Fruit fly (Drosophila melanogaster): ENCODE measurements around the gene mtrm.

Gene mtrm

DNA sequence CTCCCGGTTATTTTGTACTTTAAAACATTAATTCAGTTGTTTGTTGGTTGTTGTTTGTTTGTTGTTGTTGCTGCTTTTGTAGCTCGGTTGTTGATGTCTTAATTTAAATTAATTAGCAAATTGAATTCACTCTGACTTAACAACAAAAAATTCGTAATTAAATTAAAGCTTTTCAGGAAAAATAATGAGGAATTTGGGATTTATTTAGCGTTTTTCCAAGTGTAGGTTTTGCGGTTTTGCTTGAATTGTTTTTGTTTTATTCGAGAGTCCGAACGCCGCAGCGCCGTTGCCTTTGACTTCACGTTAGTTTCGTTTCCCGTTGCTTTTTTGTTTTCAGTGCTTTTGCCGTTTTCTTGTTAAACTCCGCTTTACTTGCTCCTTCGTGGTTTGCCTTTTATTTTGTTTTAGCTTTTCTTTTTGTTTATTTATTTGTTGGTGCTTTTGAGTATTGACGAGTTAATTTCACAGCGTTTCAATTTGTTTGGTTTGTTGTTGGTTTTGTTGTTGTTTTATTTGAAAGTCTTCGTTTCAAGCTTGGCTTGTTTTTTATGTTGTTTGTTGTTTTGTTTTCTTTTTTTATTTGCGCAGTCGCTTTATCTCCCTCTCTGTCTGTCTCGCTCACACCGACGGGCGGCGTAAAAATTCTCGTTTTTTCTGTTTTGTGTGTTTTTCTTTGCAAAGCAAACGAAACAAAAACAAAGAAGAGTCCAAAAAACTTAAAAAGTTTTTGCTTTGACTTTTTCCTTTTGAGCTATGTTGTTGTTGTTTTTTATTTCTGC lies 28.1 kb downstream of the mtrm start (continued):
- TF ChIP-seq slbo (GFP tag; IDR thresholded peaks at IDR 0.05): peak; percentile 55; the same call in 1 of the 2 replicates
- TF ChIP-seq lov (optimal IDR thresholded peaks at IDR 0.05): no peak
- TF ChIP-seq lov (GFP tag; IDR thresholded peaks at IDR 0.05): no peak
- TF ChIP-seq gro (GFP tag; optimal IDR thresholded peaks at IDR 0.05): no peak
- peak; percentile 91 for TF ChIP-seq Drgx (GFP tag; IDR thresholded peaks at IDR 0.05)
- no peak for TF ChIP-seq Dek (tag; optimal IDR thresholded peaks at IDR 0.05)
- no peak for TF ChIP-seq cwo (GFP tag; optimal IDR thresholded peaks at IDR 0.05)
- TF ChIP-seq Mes4 (GFP tag; optimal IDR thresholded peaks at IDR 0.05): peak; percentile 55
- no peak for TF ChIP-seq CG7928 (GFP tag; optimal IDR thresholded peaks at IDR 0.05)
- TF ChIP-seq Dbx (GFP tag; IDR thresholded peaks at IDR 0.05): no peak; the same call in 2 of the 3 replicates
- TF ChIP-seq ase (GFP tag; IDR thresholded peaks at IDR 0.05): no peak
- no peak for TF ChIP-seq sob (GFP tag; IDR thresholded peaks at IDR 0.05)
- no peak; the same call in 1 of the 2 replicates for TF ChIP-seq CG31224 (GFP tag; IDR thresholded peaks at IDR 0.05)
- no peak for TF ChIP-seq sisA (GFP tag; IDR thresholded peaks at IDR 0.05)
- peak; percentile 37 for TF ChIP-seq PHDP (tag; optimal IDR thresholded peaks at IDR 0.05)
- peak; percentile 18; the same call in 1 of the 3 replicates for TF ChIP-seq ci (GFP tag; IDR thresholded peaks at IDR 0.05)
- no peak for TF ChIP-seq Antp (GFP tag; optimal IDR thresholded peaks at IDR 0.05)
- 0 out of 2 replicates have a peak, but pooled peaks have one; percentile 35 for TF ChIP-seq CG10366 (GFP tag; IDR thresholded peaks at IDR 0.05)
- TF ChIP-seq CG9727 (GFP tag; optimal IDR thresholded peaks at IDR 0.05): no peak
- no peak for TF ChIP-seq klu (GFP tag; IDR thresholded peaks at IDR 0.05)
- TF ChIP-seq CG14050 (GFP tag; IDR thresholded peaks at IDR 0.05): no peak
- TF ChIP-seq CG42726 (GFP tag; IDR thresholded peaks at IDR 0.05; ENCODE audit: partially characterized antibody): no peak
- no peak for TF ChIP-seq H2.0 (GFP tag; IDR thresholded peaks at IDR 0.05)
- peak; percentile 25 for TF ChIP-seq jumu (GFP tag; optimal IDR thresholded peaks at IDR 0.05)
- TF ChIP-seq dati (GFP tag; IDR thresholded peaks at IDR 0.05): no peak
- no peak for TF ChIP-seq wdn (GFP tag; IDR thresholded peaks at IDR 0.05)
- no peak for TF ChIP-seq HHEX (GFP tag; optimal IDR thresholded peaks at IDR 0.05)
- no peak for TF ChIP-seq CG1024 (GFP tag; IDR thresholded peaks at IDR 0.05)
- TF ChIP-seq mld (GFP tag; IDR thresholded peaks at IDR 0.05; ENCODE audit: partially characterized antibody): no peak
- no peak for TF ChIP-seq bbx (GFP tag; IDR thresholded peaks at IDR 0.05; ENCODE audit: partially characterized antibody)
- TF ChIP-seq Dp (GFP tag; optimal IDR thresholded peaks at IDR 0.05): no peak
- TF ChIP-seq Spps (tag; optimal IDR thresholded peaks at IDR 0.05): no peak
- TF ChIP-seq stc (GFP tag; IDR thresholded peaks at IDR 0.05): peak; percentile 20; the same call in 1 of the 2 replicates
- TF ChIP-seq CG43689 (GFP tag; IDR thresholded peaks at IDR 0.05): no peak
- no peak for TF ChIP-seq CG34422 (GFP tag; IDR thresholded peaks at IDR 0.05)
- TF ChIP-seq CG3995 (GFP tag; optimal IDR thresholded peaks at IDR 0.05): no peak
- peak; percentile 16; the same call in 1 of the 2 replicates for TF ChIP-seq ara (GFP tag; IDR thresholded peaks at IDR 0.05)
- TF ChIP-seq tap (tag; optimal IDR thresholded peaks at IDR 0.05): no peak
- no peak for TF ChIP-seq MESR4 (GFP tag; optimal IDR thresholded peaks at IDR 0.05)
- no peak for TF ChIP-seq CG18764 (GFP tag; optimal IDR thresholded peaks at IDR 0.05)
- TF ChIP-seq Lhr (GFP tag; optimal IDR thresholded peaks at IDR 0.05): no peak
- TF ChIP-seq jigr1 (GFP tag; IDR thresholded peaks at IDR 0.05): no peak
- no peak for TF ChIP-seq CG6654 (GFP tag; optimal IDR thresholded peaks at IDR 0.05)
- TF ChIP-seq NC2α (GFP tag; optimal IDR thresholded peaks at IDR 0.05): no peak
- peak; percentile 10 for TF ChIP-seq Chrac-16 (GFP tag; optimal IDR thresholded peaks at IDR 0.05)
- peak; percentile 71 for TF ChIP-seq sqz (GFP tag; optimal IDR thresholded peaks at IDR 0.05)
- no peak for TF ChIP-seq Ptx1 (GFP tag; IDR thresholded peaks at IDR 0.05)
- no peak; the same call in 1 of the 2 replicates for TF ChIP-seq E2f1 (GFP tag; IDR thresholded peaks at IDR 0.05)
- TF ChIP-seq ems (GFP tag; optimal IDR thresholded peaks at IDR 0.05): peak; percentile 27
- TF ChIP-seq Stat92E (GFP tag; optimal IDR thresholded peaks at IDR 0.05): no peak
- peak; percentile 86 for TF ChIP-seq sens (GFP tag)
